Fruit fly (Drosophila melanogaster) whole organism, embryonic: Measurements from ENCODE around the gene lectin-24A.

Experiments
- ATbp ChIP-seq: fragments of 200-800 bp; sonication (Bioruptor generic); optimal IDR thresholded peaks from 2 replicates; lab custom pipeline; 2017; ENCODE audit warnings: missing biosample characterization, mild to moderate bottlenecking, missing genetic modification characterization, missing genetic modification reagents
- CG11247 ChIP-seq: fragments of 200-800 bp; sonication (Bioruptor generic); IDR thresholded peaks from 2 replicates; pipeline ENCODE4 v1.3.6; 2022; ENCODE audit warnings: missing biosample characterization, missing genetic modification characterization
- CG15073 ChIP-seq: fragments of 200-800 bp; sonication (Bioruptor generic); optimal IDR thresholded peaks from 2 replicates; lab custom pipeline; 2016; ENCODE audit warnings: missing biosample characterization, missing genetic modification characterization
- CG2678 ChIP-seq: fragments of 200-800 bp; sonication (Bioruptor generic); optimal IDR thresholded peaks from 3 replicates; lab custom pipeline; 2019; ENCODE audit warnings: missing biosample characterization, mild to moderate bottlenecking, missing genetic modification characterization, moderate library complexity
- CG4730 ChIP-seq: fragments of 200-800 bp; sonication (Bioruptor generic); IDR thresholded peaks from 2 replicates; pipeline ENCODE4 v1.3.6; 2022; ENCODE audit warnings: missing biosample characterization, missing genetic modification characterization
- CG6175 ChIP-seq: fragments of 200-800 bp; sonication (Bioruptor generic); IDR thresholded peaks from 3 replicates; pipeline ENCODE4 v1.3.6; 2022; ENCODE audit warnings: missing biosample characterization, missing genetic modification characterization
- CG7839 ChIP-seq: fragments of 200-800 bp; sonication (Bioruptor generic); optimal IDR thresholded peaks from 3 replicates; lab custom pipeline; 2018; ENCODE audit warnings: missing biosample characterization, mild to moderate bottlenecking, missing genetic modification characterization, moderate library complexity
- CG9932 ChIP-seq: fragments of 200-800 bp; sonication (Bioruptor generic); IDR thresholded peaks from 2 replicates; pipeline ENCODE4 v1.3.6; 2022; ENCODE audit warnings: missing biosample characterization, missing genetic modification characterization
- Dfd ChIP-seq, 2 experiments: fragments of >200 bp; optimal IDR thresholded peaks; 2 replicates each; lab custom pipeline; 2017; ENCODE audit warnings: missing biosample characterization in 2 of 2, missing genetic modification characterization in 2 of 2
- Vsx1 ChIP-seq: fragments of 200-800 bp; sonication (Bioruptor generic); optimal IDR thresholded peaks from 2 replicates; lab custom pipeline; 2017; ENCODE audit warnings: missing biosample characterization, mild to moderate bottlenecking, missing genetic modification characterization, missing genetic modification reagents
- btn ChIP-seq: fragments of 200-800 bp; sonication (Bioruptor generic); optimal IDR thresholded peaks from 2 replicates; lab custom pipeline; 2016; ENCODE audit warnings: missing biosample characterization, missing genetic modification characterization

dm6 chr2L:3713545-3714156, 3.9 kb downstream of the lectin-24A start:
- TF ChIP-seq CG7839 (tag; lab: Kevin White, UChicago) (no peak), CG15073 (GFP tag; lab: Kevin White, UChicago) (no peak), CG6175 (GFP tag; lab: Robert Waterston, UW) (no peak), CG4730 (GFP tag; lab: Robert Waterston, UW) (no peak), CG9932 (GFP tag; lab: Robert Waterston, UW) (no peak), Vsx1 (no peak), ATbp (GFP tag; lab: Kevin White, UChicago) (no peak), btn (GFP tag; lab: Kevin White, UChicago) (no peak), CG11247 (no peak), CG2678 (tag; lab: Kevin White, UChicago) (no peak), Dfd (GFP tag; optimal IDR thresholded peaks at IDR 0.05; lab: Kevin White, UChicago) (no peak)
